Worm (Caenorhabditis elegans): ENCODE measurements around the gene K04F1.9.

DNA sequence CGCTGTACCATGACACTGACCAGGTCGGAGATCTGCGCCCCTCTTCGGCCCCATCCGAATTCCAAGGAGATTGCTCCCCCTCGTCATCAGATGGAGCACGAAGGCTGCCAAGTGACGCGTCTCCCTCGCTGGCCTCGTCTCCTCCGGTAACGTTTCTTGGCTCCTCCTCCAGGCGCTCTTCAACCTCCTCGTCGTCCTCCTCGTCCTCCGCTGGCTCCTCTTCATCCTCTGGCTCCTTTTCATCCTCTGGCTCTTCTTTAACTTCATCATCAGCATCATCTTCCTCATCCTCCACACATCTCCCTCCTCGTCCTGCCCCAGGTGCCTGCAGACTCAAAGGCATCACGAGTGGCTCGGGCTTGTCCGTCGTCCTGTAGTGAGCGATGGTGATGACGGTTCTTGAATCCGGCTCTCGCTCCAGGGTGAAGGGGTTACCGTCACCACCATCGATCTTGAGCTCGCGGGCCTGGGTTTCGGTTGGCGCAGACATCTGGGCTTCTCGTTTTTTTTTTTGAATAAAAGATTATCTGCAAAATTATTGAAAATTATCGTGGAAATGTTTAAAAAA lies 34.3 kb downstream of the K04F1.9 start:
- TF ChIP-seq him-1 (tag; optimal IDR thresholded peaks at IDR 0.05) (no peak), dao-5 (tag; optimal IDR thresholded peaks at IDR 0.05) (no peak), W03F9.2 (tag; optimal IDR thresholded peaks at IDR 0.05) (no peak)
